Worm (Caenorhabditis elegans): ENCODE measurements around the gene F44E7.7.
A peak's percentile ranks its signal among the peaks of the same experiment; 100 is the strongest.

F44E7.7 gene

ce11 chrV:5769500-5769899 is 15.8 kb downstream of the F44E7.7 start:
- TF ChIP-seq T20F7.1 (GFP tag; optimal IDR thresholded peaks at IDR 0.05) (no peak), nhr-48 (tag; optimal IDR thresholded peaks at IDR 0.05) (peak; percentile 48), ceh-82 (tag; optimal IDR thresholded peaks at IDR 0.05) (no peak), zag-1 (tag; optimal IDR thresholded peaks at IDR 0.05) (no peak), mdl-1 (tag; optimal IDR thresholded peaks at IDR 0.05) (peak in 1 of 2 experiments; percentile 16), daf-19 (GFP tag; conservative IDR thresholded peaks at IDR 0.05) (no peak), dmd-6 (GFP tag; IDR thresholded peaks at IDR 0.05) (peak; percentile 82), hlh-11 (tag; optimal IDR thresholded peaks at IDR 0.05) (peak; percentile 51), cey-2 (tag; optimal IDR thresholded peaks at IDR 0.05; ENCODE audit: borderline replicate concordance, insufficient read depth) (no peak), mes-2 (tag; optimal IDR thresholded peaks at IDR 0.05; ENCODE audit: poor library complexity, severe bottlenecking) (no peak), nhr-28 (tag; optimal IDR thresholded peaks at IDR 0.05) (peak; percentile 32), lin-38 (GFP tag; IDR thresholded peaks at IDR 0.05) (no peak), spr-1 (tag; optimal IDR thresholded peaks at IDR 0.05) (no peak), lin-39 (tag; optimal IDR thresholded peaks at IDR 0.05) (no peak), tag-97 (GFP tag; IDR thresholded peaks at IDR 0.05) (no peak), pqm-1 (tag; optimal IDR thresholded peaks at IDR 0.05) (peak; percentile 36), daf-16 (GFP tag; optimal IDR thresholded peaks at IDR 0.05) (no peak), daf-16 (tag; optimal IDR thresholded peaks at IDR 0.05) (peak; percentile 56), hlh-30 (tag; optimal IDR thresholded peaks at IDR 0.05; ENCODE audit: insufficient read depth) (peak; percentile 15), egl-43 (GFP tag; IDR thresholded peaks at IDR 0.05) (no peak), dve-1 (tag; optimal IDR thresholded peaks at IDR 0.05; ENCODE audit: insufficient read depth) (peak; percentile 35), F10B5.3 (tag; optimal IDR thresholded peaks at IDR 0.05) (no peak), unc-62 (GFP tag; optimal IDR thresholded peaks at IDR 0.05 in 1 of 2) (peak in 1 of 2 experiments; percentile 60), unc-62 (tag; optimal IDR thresholded peaks at IDR 0.05) (no peak), nhr-111 (GFP tag; optimal IDR thresholded peaks at IDR 0.05) (no peak)

ce11 chrV:5768292-5768695 is 17.0 kb downstream of the F44E7.7 start:
- TF ChIP-seq mdl-1 (tag; optimal IDR thresholded peaks at IDR 0.05), result peak; percentile 88 to 91
- no peak for TF ChIP-seq fkh-10 (GFP tag; optimal IDR thresholded peaks at IDR 0.05)
- peak in 1 of 2 experiments; percentile 54 for TF ChIP-seq lsy-2 (tag; optimal IDR thresholded peaks at IDR 0.05)
- peak; percentile 61; the same call in 1 of the 2 replicates for TF ChIP-seq php-3 (GFP tag; IDR thresholded peaks at IDR 0.05)
- no peak for TF ChIP-seq ama-1 (optimal IDR thresholded peaks at IDR 0.05)
- TF ChIP-seq egl-43 (GFP tag; IDR thresholded peaks at IDR 0.05), result no peak
- TF ChIP-seq ceh-82 (tag; optimal IDR thresholded peaks at IDR 0.05), result no peak
- TF ChIP-seq cey-2 (tag; optimal IDR thresholded peaks at IDR 0.05; ENCODE audit: borderline replicate concordance, insufficient read depth), result peak; percentile 93
- TF ChIP-seq ctbp-1 (GFP tag; IDR thresholded peaks at IDR 0.05), result no peak
- TF ChIP-seq D1046.2 (GFP tag; IDR thresholded peaks at IDR 0.05), result no peak
- peak; percentile 18 for TF ChIP-seq zip-2 (tag; optimal IDR thresholded peaks at IDR 0.05)
- no peak for TF ChIP-seq mes-2 (tag; optimal IDR thresholded peaks at IDR 0.05; ENCODE audit: poor library complexity, severe bottlenecking)
- TF ChIP-seq ZK546.5 (tag; optimal IDR thresholded peaks at IDR 0.05), result no peak
- no peak for TF ChIP-seq ceh-32 (tag; optimal IDR thresholded peaks at IDR 0.05; ENCODE audit: poor library complexity)
- no peak for TF ChIP-seq fos-1 (tag; optimal IDR thresholded peaks at IDR 0.05)
- peak; percentile 82 for TF ChIP-seq mxl-3 (GFP tag; optimal IDR thresholded peaks at IDR 0.05)
- TF ChIP-seq dmd-9 (GFP tag; IDR thresholded peaks at IDR 0.05), result no peak
- TF ChIP-seq lin-39 (tag; optimal IDR thresholded peaks at IDR 0.05), result no peak
- no peak for TF ChIP-seq Y5F2A.4 (GFP tag; optimal IDR thresholded peaks at IDR 0.05)
- TF ChIP-seq Y75B8A.6 (GFP tag; IDR thresholded peaks at IDR 0.05), result no peak
- peak; percentile 86 for TF ChIP-seq dve-1 (tag; optimal IDR thresholded peaks at IDR 0.05; ENCODE audit: insufficient read depth)
- TF ChIP-seq Y48G9A.11 (GFP tag; IDR thresholded peaks at IDR 0.05), result no peak
- no peak for TF ChIP-seq nhr-76 (tag; optimal IDR thresholded peaks at IDR 0.05)
- no peak for TF ChIP-seq rbr-2 (tag; optimal IDR thresholded peaks at IDR 0.05)
- TF ChIP-seq arid-1 (GFP tag; conservative IDR thresholded peaks at IDR 0.05), result no peak
- no peak for TF ChIP-seq R02D3.7 (tag; optimal IDR thresholded peaks at IDR 0.05)
- TF ChIP-seq ZK337.2 (GFP tag; IDR thresholded peaks at IDR 0.05), result no peak
- no peak for TF ChIP-seq duxl-1 (tag; optimal IDR thresholded peaks at IDR 0.05; ENCODE audit: poor library complexity)
- peak; percentile 79 for TF ChIP-seq nhr-10 (tag; optimal IDR thresholded peaks at IDR 0.05)
- TF ChIP-seq nhr-41 (GFP tag; IDR thresholded peaks at IDR 0.05), result no peak
- TF ChIP-seq hif-1 (tag; optimal IDR thresholded peaks at IDR 0.05), result peak; percentile 6 to 21
- no peak for TF ChIP-seq aha-1 (tag)

Data from whole organism, L4 larva.